Worm (Caenorhabditis elegans): ENCODE results near the gene frm-2.

- TF ChIP-seq elt-1 (tag; optimal IDR thresholded peaks at IDR 0.05; ENCODE audit: borderline replicate concordance, insufficient read depth) (no peak), nhr-12 (tag; optimal IDR thresholded peaks at IDR 0.05) (no peak), sptf-1 (tag; optimal IDR thresholded peaks at IDR 0.05) (no peak), lin-13 (tag; optimal IDR thresholded peaks at IDR 0.05) (no peak), nhr-76 (tag; optimal IDR thresholded peaks at IDR 0.05) (no peak), blmp-1 (tag; optimal IDR thresholded peaks at IDR 0.05) (no peak), pha-4 (tag; optimal IDR thresholded peaks at IDR 0.05) (no peak), hlh-1 (tag; optimal IDR thresholded peaks at IDR 0.05) (no peak), mab-5 (tag; optimal IDR thresholded peaks at IDR 0.05) (no peak), ceh-83 (GFP tag; optimal IDR thresholded peaks at IDR 0.05) (no peak), lin-32 (GFP tag; optimal IDR thresholded peaks at IDR 0.05) (no peak), mep-1 (tag; optimal IDR thresholded peaks at IDR 0.05) (no peak), ztf-11 (tag; optimal IDR thresholded peaks at IDR 0.05) (no peak)
Measured at ce11 chrIII:6006453-6006852, 24.5 kb upstream of the frm-2 start.

Data from whole organism, mixed stage, embryonic.